Worm (Caenorhabditis elegans) whole organism, late embryonic: ENCODE measurements around the gene flp-19.
A peak's percentile ranks its signal among the peaks of the same experiment; 100 is the strongest.

Experiments
- C08G9.2 ChIP-seq: sonication (generic microtip); optimal IDR thresholded peaks from 2 replicates; lab custom pipeline; 2016; ENCODE audit warnings: mild to moderate bottlenecking, missing genetic modification characterization, moderate library complexity, missing compliant biosample characterization
- K02D7.2 ChIP-seq: sonication (generic microtip); optimal IDR thresholded peaks from 2 replicates; lab custom pipeline; 2017; ENCODE audit warnings: mild to moderate bottlenecking, missing genetic modification characterization, missing compliant biosample characterization
- ahr-1 ChIP-seq: sonication (generic microtip); optimal IDR thresholded peaks from 2 replicates; lab custom pipeline; 2016; ENCODE audit warnings: missing genetic modification characterization, missing compliant biosample characterization
- ceh-14 ChIP-seq: sonication (generic microtip); optimal IDR thresholded peaks from 2 replicates; lab custom pipeline; 2016; ENCODE audit warnings: missing genotype, missing genetic modification characterization, missing compliant biosample characterization
- ceh-18 ChIP-seq: sonication (generic microtip); optimal IDR thresholded peaks from 2 replicates; lab custom pipeline; 2016; ENCODE audit warnings: missing genetic modification characterization, missing compliant biosample characterization
- ceh-2 ChIP-seq: sonication (generic microtip); optimal IDR thresholded peaks from 2 replicates; lab custom pipeline; 2016; ENCODE audit warnings: missing genotype, missing genetic modification characterization, missing compliant biosample characterization
- ceh-22 ChIP-seq: sonication (generic microtip); optimal IDR thresholded peaks from 2 replicates; lab custom pipeline; 2017; ENCODE audit warnings: missing biosample characterization, missing genetic modification characterization
- ceh-24 ChIP-seq: sonication (generic microtip); optimal IDR thresholded peaks from 2 replicates; lab custom pipeline; 2016; ENCODE audit warnings: mild to moderate bottlenecking, missing genetic modification characterization, missing compliant biosample characterization
- ceh-30 ChIP-seq: fragments of 150-350 bp; optimal IDR thresholded peaks from 2 replicates; lab custom pipeline; 2014; ENCODE audit warnings: missing biosample characterization, missing genetic modification characterization
- ceh-34 ChIP-seq: sonication (generic microtip); optimal IDR thresholded peaks from 2 replicates; lab custom pipeline; 2016; ENCODE audit warnings: mild to moderate bottlenecking, missing genetic modification characterization, missing compliant biosample characterization
- ceh-45 ChIP-seq: fragments of 200-800 bp; sonication (Bioruptor generic); IDR thresholded peaks from 2 replicates; pipeline ENCODE4 v1.3.6; 2022; ENCODE audit warnings: missing genetic modification reagents, missing genetic modification characterization, missing compliant biosample characterization
- ceh-9 ChIP-seq: sonication (generic microtip); optimal IDR thresholded peaks from 2 replicates; lab custom pipeline; 2016; ENCODE audit warnings: mild to moderate bottlenecking, missing genetic modification characterization, inconsistent platforms, missing compliant biosample characterization
- che-1 ChIP-seq: sonication (generic microtip); optimal IDR thresholded peaks from 2 replicates; lab custom pipeline; 2016; ENCODE audit warnings: mild to moderate bottlenecking, missing genetic modification characterization, missing compliant biosample characterization
- dmd-4 ChIP-seq: sonication (generic microtip); optimal IDR thresholded peaks from 2 replicates; lab custom pipeline; 2016; ENCODE audit warnings: borderline replicate concordance, missing genetic modification characterization, missing compliant biosample characterization
- dve-1 ChIP-seq: sonication (generic microtip); optimal IDR thresholded peaks from 2 replicates; lab custom pipeline; 2017; ENCODE audit warnings: antibody characterized with exemption, mild to moderate bottlenecking, missing genetic modification characterization, missing compliant biosample characterization
- elt-2 ChIP-seq: sonication (generic microtip); optimal IDR thresholded peaks from 2 replicates; lab custom pipeline; 2016; ENCODE audit warnings: missing genetic modification reagents, missing genetic modification characterization, missing compliant biosample characterization
- eyg-1 ChIP-seq: sonication (generic microtip); optimal IDR thresholded peaks from 2 replicates; lab custom pipeline; 2016; ENCODE audit warnings: missing genotype, missing genetic modification characterization, missing compliant biosample characterization
- fax-1 ChIP-seq: sonication (generic microtip); optimal IDR thresholded peaks from 2 replicates; lab custom pipeline; 2016; ENCODE audit warnings: missing genotype, missing genetic modification characterization, missing compliant biosample characterization
- fkh-6 ChIP-seq: sonication (generic microtip); optimal IDR thresholded peaks from 2 replicates; lab custom pipeline; 2016; ENCODE audit warnings: missing genetic modification characterization, missing compliant biosample characterization
- gmeb-2 ChIP-seq: sonication (generic microtip); optimal IDR thresholded peaks from 2 replicates; lab custom pipeline; 2016; ENCODE audit warnings: missing genetic modification characterization, inconsistent platforms, missing compliant biosample characterization
- hlh-30 ChIP-seq: sonication (generic microtip); optimal IDR thresholded peaks from 2 replicates; lab custom pipeline; 2017; ENCODE audit warnings: antibody characterized with exemption, missing genetic modification characterization, missing compliant biosample characterization; ENCODE audit not compliant: insufficient read depth
- lin-11 ChIP-seq: fragments of 200-800 bp; sonication (Bioruptor generic); optimal IDR thresholded peaks from 2 replicates; lab custom pipeline; 2018; ENCODE audit warnings: mild to moderate bottlenecking, missing genetic modification characterization, missing compliant biosample characterization
- madf-2 ChIP-seq: sonication (generic microtip); optimal IDR thresholded peaks from 2 replicates; lab custom pipeline; 2017; ENCODE audit warnings: missing genetic modification characterization, missing compliant biosample characterization
- nhr-11 ChIP-seq: fragments of 150-350 bp; optimal IDR thresholded peaks from 2 replicates; lab custom pipeline; 2014; ENCODE audit warnings: missing biosample characterization, missing genetic modification characterization
- nhr-232 ChIP-seq: sonication (generic microtip); optimal IDR thresholded peaks from 2 replicates; lab custom pipeline; 2016; ENCODE audit warnings: missing genetic modification characterization, missing compliant biosample characterization
- odd-2 ChIP-seq: sonication (generic microtip); optimal IDR thresholded peaks from 2 replicates; lab custom pipeline; 2017; ENCODE audit warnings: antibody characterized with exemption, mild to moderate bottlenecking, missing genetic modification characterization, missing compliant biosample characterization
- pqm-1 ChIP-seq: sonication (generic microtip); optimal IDR thresholded peaks from 2 replicates; lab custom pipeline; 2016; ENCODE audit warnings: missing genetic modification characterization, missing compliant biosample characterization
- ref-2 ChIP-seq: sonication (generic microtip); optimal IDR thresholded peaks from 2 replicates; lab custom pipeline; 2016; ENCODE audit warnings: missing genetic modification characterization, missing compliant biosample characterization
- tbx-2 ChIP-seq: sonication (generic microtip); optimal IDR thresholded peaks from 2 replicates; lab custom pipeline; 2016; ENCODE audit warnings: missing genetic modification characterization, missing compliant biosample characterization
- unc-3 ChIP-seq, 2 experiments: fragments of 200-800 bp in 1 of 2; sonication (Bioruptor generic) in 1 of 2; sonication (generic microtip) in 1 of 2; conservative IDR thresholded peaks in 1 of 2; optimal IDR thresholded peaks in 1 of 2; 2 replicates each; pipeline versions ENCODE4 v1.3.6 to Lab custom; 2016 to 2022; ENCODE audit warnings: missing compliant biosample characterization in 2 of 2, missing genetic modification characterization in 2 of 2, missing genetic modification reagents in 1 of 2
- unc-42 ChIP-seq: sonication (generic microtip); optimal IDR thresholded peaks from 2 replicates; lab custom pipeline; 2016; ENCODE audit warnings: missing genotype, missing genetic modification characterization, missing compliant biosample characterization
- unc-55 ChIP-seq: sonication (generic microtip); optimal IDR thresholded peaks from 2 replicates; lab custom pipeline; 2017; ENCODE audit warnings: missing biosample characterization, missing genetic modification reagents, missing genetic modification characterization

flp-19 gene

ce11 chrX:10617815-10618214 lies 13.3 kb downstream of the flp-19 start:
- TF ChIP-seq ahr-1 (tag; lab: Kevin White, UChicago) (no peak), ceh-24 (tag; lab: Kevin White, UChicago) (no peak), ceh-2 (tag; lab: Kevin White, UChicago) (no peak), madf-2 (tag; lab: Kevin White, UChicago) (no peak), odd-2 (tag; lab: Kevin White, UChicago) (no peak), ceh-45 (GFP tag; lab: Robert Waterston, UW) (no peak), unc-3 (GFP tag; conservative IDR thresholded peaks at IDR 0.05; lab: Robert Waterston, UW) (no peak), unc-3 (tag; optimal IDR thresholded peaks at IDR 0.05; lab: Kevin White, UChicago) (no peak), gmeb-2 (tag; lab: Kevin White, UChicago) (no peak), ceh-34 (tag; lab: Kevin White, UChicago) (no peak), fax-1 (no peak), C08G9.2 (tag; lab: Kevin White, UChicago) (no peak), dve-1 (tag; lab: Kevin White, UChicago) (no peak), elt-2 (tag; lab: Kevin White, UChicago) (no peak), ceh-9 (tag; lab: Kevin White, UChicago) (no peak), nhr-11 (tag; lab: Kevin White, UChicago) (no peak), fkh-6 (tag; lab: Kevin White, UChicago) (no peak), K02D7.2 (tag; lab: Kevin White, UChicago) (no peak), nhr-232 (no peak)

- TF ChIP-seq ceh-30 (tag; lab: Kevin White, UChicago): no peak
- no peak for TF ChIP-seq che-1 (tag; lab: Kevin White, UChicago)
- TF ChIP-seq tbx-2: peak; percentile 9
- TF ChIP-seq lin-11 (tag; lab: Kevin White, UChicago): no peak
- no peak for TF ChIP-seq nhr-11 (tag; lab: Kevin White, UChicago)
- no peak for TF ChIP-seq fkh-6 (tag; lab: Kevin White, UChicago)
- peak; percentile 43 for TF ChIP-seq ceh-18
- TF ChIP-seq ceh-22 (tag; lab: Kevin White, UChicago): no peak
- no peak for TF ChIP-seq eyg-1 (tag; lab: Kevin White, UChicago)
Measured at ce11 chrX:10618619-10619130, 14.2 kb downstream of the flp-19 start.

- no peak for TF ChIP-seq ceh-9 (tag; lab: Kevin White, UChicago)
- no peak for TF ChIP-seq dmd-4
- TF ChIP-seq unc-42 (tag; lab: Kevin White, UChicago): peak; percentile 79
Measured at ce11 chrX:10619554-10620199, 15.2 kb downstream of the flp-19 start.

DNA sequence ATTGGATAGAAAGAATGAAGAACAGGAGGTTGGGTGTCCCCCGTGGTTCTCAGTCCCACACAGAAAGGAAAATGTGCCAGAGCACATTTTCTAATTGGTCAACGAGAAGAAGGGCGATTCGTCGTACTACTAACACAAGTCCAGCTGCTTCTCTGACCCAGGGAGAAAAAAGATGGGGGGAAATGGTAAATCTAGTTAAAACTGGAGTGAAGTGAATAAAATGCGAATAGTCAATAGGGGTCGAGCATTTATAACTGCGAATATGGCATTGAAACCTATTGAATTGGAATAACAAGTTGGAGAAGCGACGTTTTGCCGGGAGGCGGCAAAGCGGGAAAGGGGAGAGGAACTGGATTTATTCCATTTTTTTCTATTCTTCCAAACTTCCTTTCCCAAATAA lies 18.1 kb downstream of the flp-19 start:
- no peak for TF ChIP-seq pqm-1
- no peak for TF ChIP-seq hlh-30 (tag; lab: Kevin White, UChicago)
- TF ChIP-seq unc-42 (tag; lab: Kevin White, UChicago): peak; percentile 56

ce11 chrX:10623119-10623518 lies 18.6 kb downstream of the flp-19 start:
- TF ChIP-seq dmd-4 (no peak), tbx-2 (peak; percentile 19), hlh-30 (tag; lab: Kevin White, UChicago) (peak; percentile 59), nhr-11 (tag; lab: Kevin White, UChicago) (no peak), ref-2 (peak; percentile 25), ceh-34 (tag; lab: Kevin White, UChicago) (peak; percentile 1), unc-55 (GFP tag; lab: Kevin White, UChicago) (peak; percentile 23), ceh-14 (no peak)
- TF ChIP-seq, all 69 proteins: peak for 5
